Worm (Caenorhabditis elegans) whole organism, young adult: Measurements from ENCODE around the gene C05C8.1.

Source experiments
- F57C9.4 ChIP-seq: sonication (generic microtip); optimal IDR thresholded peaks from 2 replicates; lab custom pipeline; 2017; ENCODE audit warnings: mild to moderate bottlenecking, missing genetic modification characterization, missing compliant biosample characterization
- K11D2.4 ChIP-seq: fragments of 200-800 bp; sonication (Bioruptor generic); IDR thresholded peaks from 2 replicates; pipeline ENCODE4 v1.3.6; 2022; ENCODE audit warnings: missing genetic modification reagents, missing genetic modification characterization, missing compliant biosample characterization
- ama-1 ChIP-seq, 3 experiments: fragments of 150-350 bp in 1 of 3; sonication (generic microtip) in 2 of 3; optimal IDR thresholded peaks; 2 replicates each; lab custom pipeline; 2014 to 2018; ENCODE audit warnings: missing biosample characterization in 2 of 3, missing genetic modification characterization in 2 of 3, missing genetic modification reagents in 2 of 3
- ccch-3 ChIP-seq: fragments of 200-800 bp; sonication (Bioruptor generic); optimal IDR thresholded peaks from 2 replicates; lab custom pipeline; 2018; ENCODE audit warnings: mild to moderate bottlenecking, missing genetic modification characterization, missing compliant biosample characterization
- ceh-100 ChIP-seq: fragments of 200-800 bp; sonication (Bioruptor generic); IDR thresholded peaks from 2 replicates; pipeline ENCODE4 v1.3.6; 2022; ENCODE audit warnings: missing genetic modification reagents, missing genetic modification characterization, missing compliant biosample characterization
- fkh-3 ChIP-seq: sonication (generic microtip); optimal IDR thresholded peaks from 2 replicates; lab custom pipeline; 2016; ENCODE audit warnings: mild to moderate bottlenecking, missing genetic modification characterization, missing compliant biosample characterization
- pha-4 ChIP-seq: fragments of 150-350 bp; sonication (generic microtip); optimal IDR thresholded peaks from 2 replicates; lab custom pipeline; 2014; ENCODE audit warnings: missing biosample characterization, missing genetic modification reagents, missing genetic modification characterization
- rcor-1 ChIP-seq: fragments of 200-800 bp; sonication (Bioruptor generic); IDR thresholded peaks from 2 replicates; pipeline ENCODE4 v1.3.6; 2022; ENCODE audit warnings: missing genetic modification reagents, missing genetic modification characterization, missing compliant biosample characterization
- snpc-4 ChIP-seq, 5 experiments: fragments of 150-350 bp in 1 of 5; sonication (generic microtip) in 4 of 5; optimal IDR thresholded peaks; 2 replicates each; lab custom pipeline; 2014 to 2018; ENCODE audit warnings: missing genetic modification characterization in 5 of 5, missing biosample characterization in 3 of 5, antibody characterized with exemption in 2 of 5, mild to moderate bottlenecking in 2 of 5, missing compliant biosample characterization in 2 of 5, missing genotype in 2 of 5, moderate library complexity in 2 of 5, missing genetic modification reagents in 1 of 5
- tbx-9 ChIP-seq: sonication (generic microtip); optimal IDR thresholded peaks from 2 replicates; lab custom pipeline; 2016; ENCODE audit warnings: borderline replicate concordance, missing genetic modification characterization, inconsistent platforms, missing compliant biosample characterization
- unc-62 ChIP-seq: fragments of 150-350 bp; optimal IDR thresholded peaks from 2 replicates; lab custom pipeline; 2014; ENCODE audit warnings: missing biosample characterization, missing genetic modification reagents, missing genetic modification characterization
- zfh-2 ChIP-seq: fragments of 200-800 bp; sonication (Bioruptor generic); conservative IDR thresholded peaks from 2 replicates; pipeline ENCODE4 v1.3.6; 2022; ENCODE audit warnings: missing genetic modification reagents, missing genetic modification characterization, missing compliant biosample characterization

ce11 chrV:7236694-7237093 is 2.9 kb upstream of the C05C8.1 start:
- no peak for TF ChIP-seq ccch-3 (GFP tag; lab: Kevin White, UChicago)
- TF ChIP-seq rcor-1 (GFP tag; lab: Robert Waterston, UW), result no peak
- TF ChIP-seq ama-1 (optimal IDR thresholded peaks at IDR 0.05; lab: Kevin White, UChicago), result no peak
- no peak for TF ChIP-seq ama-1 (GFP tag; optimal IDR thresholded peaks at IDR 0.05; lab: Kevin White, UChicago)
- no peak for TF ChIP-seq snpc-4 (GFP tag; optimal IDR thresholded peaks at IDR 0.05; lab: Kevin White, UChicago)
- TF ChIP-seq snpc-4 (tag; optimal IDR thresholded peaks at IDR 0.05; lab: Kevin White, UChicago), result no peak
- TF ChIP-seq F57C9.4, result no peak
- TF ChIP-seq zfh-2, result no peak
- TF ChIP-seq ceh-100 (GFP tag; lab: Robert Waterston, UW), result no peak
- no peak for TF ChIP-seq K11D2.4
- no peak for TF ChIP-seq pha-4 (tag; lab: Kevin White, UChicago)
- TF ChIP-seq tbx-9 (tag; lab: Kevin White, UChicago), result no peak
- TF ChIP-seq unc-62 (GFP tag; lab: Kevin White, UChicago), result no peak
- TF ChIP-seq fkh-3, result no peak
